Worm (Caenorhabditis elegans) whole organism, late embryonic: ENCODE results near the gene C34D10.5.

Experiments used
- C08G9.2 ChIP-seq: sonication (generic microtip); optimal IDR thresholded peaks from 2 replicates; lab custom pipeline; 2016; ENCODE audit warnings: mild to moderate bottlenecking, missing genetic modification characterization, moderate library complexity, missing compliant biosample characterization
- C38D4.7 ChIP-seq: fragments of 200-800 bp; sonication (Bioruptor generic); optimal IDR thresholded peaks from 2 replicates; lab custom pipeline; 2018; ENCODE audit warnings: mild to moderate bottlenecking, missing genetic modification characterization, moderate library complexity, missing compliant biosample characterization
- F13H6.1 ChIP-seq: sonication (generic microtip); optimal IDR thresholded peaks from 2 replicates; lab custom pipeline; 2016; ENCODE audit warnings: missing genetic modification characterization, missing compliant biosample characterization
- Y22D7AL.16 ChIP-seq: sonication (generic microtip); optimal IDR thresholded peaks from 2 replicates; lab custom pipeline; 2016; ENCODE audit warnings: missing genetic modification characterization, missing compliant biosample characterization
- ahr-1 ChIP-seq: sonication (generic microtip); optimal IDR thresholded peaks from 2 replicates; lab custom pipeline; 2016; ENCODE audit warnings: missing genetic modification characterization, missing compliant biosample characterization
- ceh-14 ChIP-seq: sonication (generic microtip); optimal IDR thresholded peaks from 2 replicates; lab custom pipeline; 2016; ENCODE audit warnings: missing genotype, missing genetic modification characterization, missing compliant biosample characterization
- ceh-19 ChIP-seq: fragments of 200-800 bp; sonication (Bioruptor generic); optimal IDR thresholded peaks from 2 replicates; lab custom pipeline; 2018; ENCODE audit warnings: mild to moderate bottlenecking, missing genetic modification characterization, missing compliant biosample characterization
- ceh-24 ChIP-seq: sonication (generic microtip); optimal IDR thresholded peaks from 2 replicates; lab custom pipeline; 2016; ENCODE audit warnings: mild to moderate bottlenecking, missing genetic modification characterization, missing compliant biosample characterization
- ceh-30 ChIP-seq: fragments of 150-350 bp; optimal IDR thresholded peaks from 2 replicates; lab custom pipeline; 2014; ENCODE audit warnings: missing biosample characterization, missing genetic modification characterization
- ceh-45 ChIP-seq: fragments of 200-800 bp; sonication (Bioruptor generic); IDR thresholded peaks from 2 replicates; pipeline ENCODE4 v1.3.6; 2022; ENCODE audit warnings: missing genetic modification reagents, missing genetic modification characterization, missing compliant biosample characterization
- dmd-4 ChIP-seq: sonication (generic microtip); optimal IDR thresholded peaks from 2 replicates; lab custom pipeline; 2016; ENCODE audit warnings: borderline replicate concordance, missing genetic modification characterization, missing compliant biosample characterization
- elt-2 ChIP-seq: sonication (generic microtip); optimal IDR thresholded peaks from 2 replicates; lab custom pipeline; 2016; ENCODE audit warnings: missing genetic modification reagents, missing genetic modification characterization, missing compliant biosample characterization
- elt-4 ChIP-seq: sonication (generic microtip); optimal IDR thresholded peaks from 2 replicates; lab custom pipeline; 2016; ENCODE audit warnings: missing genetic modification characterization, missing compliant biosample characterization
- hlh-13 ChIP-seq: fragments of 200-800 bp; sonication (Bioruptor generic); optimal IDR thresholded peaks from 2 replicates; lab custom pipeline; 2018; ENCODE audit warnings: mild to moderate bottlenecking, missing genetic modification characterization, missing compliant biosample characterization
- hlh-30 ChIP-seq: sonication (generic microtip); optimal IDR thresholded peaks from 2 replicates; lab custom pipeline; 2017; ENCODE audit warnings: antibody characterized with exemption, missing genetic modification characterization, missing compliant biosample characterization; ENCODE audit not compliant: insufficient read depth
- hlh-6 ChIP-seq: sonication (generic microtip); optimal IDR thresholded peaks from 2 replicates; lab custom pipeline; 2016; ENCODE audit warnings: missing genotype, missing genetic modification characterization, missing compliant biosample characterization
- lim-6 ChIP-seq: sonication (generic microtip); optimal IDR thresholded peaks from 2 replicates; lab custom pipeline; 2016; ENCODE audit warnings: missing genetic modification characterization, missing compliant biosample characterization
- mec-3 ChIP-seq: sonication (generic microtip); optimal IDR thresholded peaks from 2 replicates; lab custom pipeline; 2016; ENCODE audit warnings: borderline replicate concordance, missing genetic modification characterization, missing compliant biosample characterization
- nfya-1 ChIP-seq: sonication (generic microtip); optimal IDR thresholded peaks from 2 replicates; lab custom pipeline; 2017; ENCODE audit warnings: missing genetic modification characterization, mild to moderate bottlenecking, missing compliant biosample characterization, antibody characterized with exemption, moderate library complexity
- nhr-232 ChIP-seq: sonication (generic microtip); optimal IDR thresholded peaks from 2 replicates; lab custom pipeline; 2016; ENCODE audit warnings: missing genetic modification characterization, missing compliant biosample characterization
- odd-2 ChIP-seq: sonication (generic microtip); optimal IDR thresholded peaks from 2 replicates; lab custom pipeline; 2017; ENCODE audit warnings: antibody characterized with exemption, mild to moderate bottlenecking, missing genetic modification characterization, missing compliant biosample characterization
- pag-3 ChIP-seq: sonication (generic microtip); optimal IDR thresholded peaks from 2 replicates; lab custom pipeline; 2016; ENCODE audit warnings: missing compliant biosample characterization, missing genetic modification characterization, borderline replicate concordance
- pha-4 ChIP-seq: fragments of 150-350 bp; optimal IDR thresholded peaks from 2 replicates; lab custom pipeline; 2018; ENCODE audit warnings: missing biosample characterization, missing genetic modification reagents, missing genetic modification characterization
- pqm-1 ChIP-seq: sonication (generic microtip); optimal IDR thresholded peaks from 2 replicates; lab custom pipeline; 2016; ENCODE audit warnings: missing genetic modification characterization, missing compliant biosample characterization
- ref-2 ChIP-seq: sonication (generic microtip); optimal IDR thresholded peaks from 2 replicates; lab custom pipeline; 2016; ENCODE audit warnings: missing genetic modification characterization, missing compliant biosample characterization
- rnt-1 ChIP-seq: sonication (generic microtip); optimal IDR thresholded peaks from 2 replicates; lab custom pipeline; 2016; ENCODE audit warnings: missing genetic modification characterization, missing compliant biosample characterization
- sdc-2 ChIP-seq: sonication (generic microtip); optimal IDR thresholded peaks from 2 replicates; lab custom pipeline; 2016; ENCODE audit warnings: missing genotype, missing genetic modification characterization, missing compliant biosample characterization
- sox-2 ChIP-seq: fragments of 200-800 bp; sonication (Bioruptor generic); IDR thresholded peaks from 2 replicates; pipeline ENCODE4 v1.3.6; 2022; ENCODE audit warnings: missing genetic modification reagents, missing genetic modification characterization, missing compliant biosample characterization
- sox-4 ChIP-seq: sonication (generic microtip); optimal IDR thresholded peaks from 2 replicates; lab custom pipeline; 2017; ENCODE audit warnings: mild to moderate bottlenecking, missing genetic modification characterization, inconsistent platforms, missing compliant biosample characterization
- unc-55 ChIP-seq: sonication (generic microtip); optimal IDR thresholded peaks from 2 replicates; lab custom pipeline; 2017; ENCODE audit warnings: missing biosample characterization, missing genetic modification reagents, missing genetic modification characterization
- unc-86 ChIP-seq: sonication (generic microtip); optimal IDR thresholded peaks from 2 replicates; lab custom pipeline; 2016; ENCODE audit warnings: missing genetic modification characterization, missing compliant biosample characterization

C34D10.5 gene

DNA sequence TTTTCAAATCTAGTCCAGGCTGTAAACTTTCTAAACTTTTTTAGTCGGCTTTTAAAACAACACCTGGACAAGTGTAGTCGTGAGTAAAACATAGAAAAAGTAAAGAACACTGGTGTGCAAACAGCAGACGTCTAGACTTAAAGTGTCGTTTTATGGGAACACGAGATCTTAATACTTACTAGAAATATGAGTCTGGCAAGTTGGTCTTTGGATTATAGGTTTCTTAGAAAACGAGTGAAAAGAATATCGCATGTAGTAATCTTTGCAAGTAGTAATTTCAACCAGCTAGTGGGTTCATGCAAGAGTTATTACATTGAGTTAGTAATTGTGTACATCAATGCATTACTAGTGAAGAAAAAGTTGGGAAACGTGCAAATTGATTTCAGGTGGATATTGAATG is 40.4 kb upstream of the C34D10.5 start:
- TF ChIP-seq ref-2 (tag; lab: Kevin White, UChicago): no peak
- no peak for TF ChIP-seq nfya-1 (tag; lab: Kevin White, UChicago)
- TF ChIP-seq unc-55: no peak
- no peak for TF ChIP-seq ceh-19
- no peak for TF ChIP-seq pqm-1 (tag; lab: Kevin White, UChicago)
- no peak for TF ChIP-seq rnt-1
- no peak for TF ChIP-seq sox-2 (GFP tag; lab: Robert Waterston, UW)
- TF ChIP-seq unc-86 (tag; lab: Kevin White, UChicago): no peak
- no peak for TF ChIP-seq dmd-4
- TF ChIP-seq Y22D7AL.16 (tag; lab: Kevin White, UChicago): no peak
- no peak for TF ChIP-seq elt-2 (tag; lab: Kevin White, UChicago)

DNA sequence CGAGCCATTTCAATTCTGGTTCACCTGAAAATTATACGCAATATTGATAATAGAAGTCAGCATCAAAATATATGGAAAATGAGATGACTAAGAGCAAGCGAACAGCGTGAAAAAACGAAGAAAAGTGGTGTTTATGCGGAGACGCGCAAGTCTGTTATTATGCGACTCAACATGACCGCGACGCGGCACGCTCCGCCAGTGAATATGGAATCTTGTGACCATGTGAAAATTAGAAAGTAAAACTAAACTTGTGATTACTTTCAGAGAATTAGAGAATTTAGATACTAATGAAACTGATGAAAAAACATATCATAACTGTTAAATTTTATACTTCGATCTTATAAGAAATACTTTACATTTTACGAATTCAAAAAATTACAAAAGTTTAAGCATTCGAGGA is 35.8 kb upstream of the C34D10.5 start, which contains the start of gene his-71:
TSS of gene his-71 (minus strand) at position 24 of the 400 bp plus-strand sequence.
- no peak for TF ChIP-seq C38D4.7 (GFP tag; lab: Kevin White, UChicago)
- no peak for TF ChIP-seq sox-4 (tag; lab: Kevin White, UChicago)
- no peak for TF ChIP-seq pag-3
- TF ChIP-seq hlh-13 (GFP tag; lab: Kevin White, UChicago): no peak
- no peak for TF ChIP-seq lim-6 (tag; lab: Kevin White, UChicago)
- TF ChIP-seq F13H6.1 (tag; lab: Kevin White, UChicago): no peak
- TF ChIP-seq ceh-19: no peak
- TF ChIP-seq nhr-232 (tag; lab: Kevin White, UChicago): no peak
- TF ChIP-seq, all 69 proteins: peak for 0

DNA sequence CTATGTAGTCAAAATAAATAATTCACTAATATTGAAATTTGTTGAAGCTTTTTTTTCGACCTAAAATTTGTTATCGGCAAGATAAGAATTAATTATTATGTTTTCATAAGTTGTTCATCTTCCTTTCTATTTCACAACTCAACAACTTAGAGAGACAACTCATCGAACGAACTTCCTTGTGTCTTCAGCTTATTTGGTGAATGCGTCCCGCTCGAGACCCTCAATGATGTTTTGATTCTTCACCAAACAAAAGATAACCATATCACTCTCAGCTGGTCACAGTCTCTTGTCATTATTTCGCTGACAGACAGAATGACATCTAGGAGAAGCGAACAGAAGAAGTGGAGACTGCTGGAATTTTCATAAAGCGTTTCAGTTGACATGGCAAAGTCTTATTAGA is 33.1 kb upstream of the C34D10.5 start:
- TF ChIP-seq sdc-2 (no peak), odd-2 (no peak), hlh-30 (tag; lab: Kevin White, UChicago) (no peak), ceh-30 (tag; lab: Kevin White, UChicago) (no peak), hlh-6 (tag; lab: Kevin White, UChicago) (no peak), nhr-232 (tag; lab: Kevin White, UChicago) (no peak), ceh-14 (no peak)

DNA sequence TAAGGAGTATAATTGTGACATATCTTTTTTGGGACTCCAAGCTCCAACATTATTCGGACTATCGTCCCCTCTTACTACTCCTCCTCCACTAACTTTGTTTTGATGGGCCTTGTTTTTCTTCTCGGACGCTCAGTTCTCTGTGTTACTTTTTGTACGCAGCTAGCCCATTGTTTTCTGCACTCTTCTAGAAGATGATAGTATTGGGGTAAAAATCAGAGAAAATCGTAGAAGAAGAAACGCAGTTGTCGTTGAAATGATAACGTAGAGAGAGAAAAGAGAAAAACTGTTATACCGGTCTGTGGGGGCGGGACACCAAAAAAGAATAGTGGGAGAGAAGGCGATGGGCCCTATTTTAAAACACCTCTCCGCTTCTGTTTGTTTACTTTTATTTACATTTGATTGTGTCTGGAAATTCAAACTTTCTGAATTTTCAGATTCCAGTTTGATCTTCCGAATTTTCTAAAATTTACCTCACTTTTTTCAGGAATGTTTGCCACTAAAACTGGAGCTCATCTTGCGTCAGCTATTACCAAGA is 32.3 kb upstream of the C34D10.5 start, which contains the start of gene F45E1.4:
TSS of gene F45E1.4 (plus strand) at position 485 of the 535 bp plus-strand sequence.
- TF ChIP-seq ceh-24: no peak
- no peak for TF ChIP-seq ahr-1 (tag; lab: Kevin White, UChicago)
- TF ChIP-seq elt-4 (tag; lab: Kevin White, UChicago): no peak
- TF ChIP-seq pha-4 (tag; lab: Kevin White, UChicago): no peak
- peak; percentile 13 for TF ChIP-seq odd-2

DNA sequence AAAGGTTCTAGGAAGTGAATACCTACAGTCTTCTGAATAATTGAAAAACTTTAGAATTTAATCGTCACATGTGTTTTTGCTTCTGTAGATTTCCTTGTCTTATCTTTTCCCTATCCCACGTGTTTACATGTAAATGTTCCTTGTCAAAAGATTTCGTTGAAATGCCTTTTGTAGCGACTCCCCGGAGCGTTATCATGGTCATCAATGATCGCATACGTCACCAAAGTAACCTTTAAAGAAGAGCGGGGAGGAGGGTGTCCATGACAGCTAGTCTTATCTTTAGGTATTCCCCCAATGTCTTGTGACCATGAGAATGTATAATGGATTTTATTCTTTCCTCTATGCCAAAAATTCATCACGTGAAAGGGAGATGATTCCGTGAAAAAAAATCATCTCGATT is 30.9 kb upstream of the C34D10.5 start:
- TF ChIP-seq elt-2 (tag; lab: Kevin White, UChicago) (peak; percentile 52), Y22D7AL.16 (tag; lab: Kevin White, UChicago) (no peak), hlh-30 (tag; lab: Kevin White, UChicago) (peak; percentile 33)

DNA sequence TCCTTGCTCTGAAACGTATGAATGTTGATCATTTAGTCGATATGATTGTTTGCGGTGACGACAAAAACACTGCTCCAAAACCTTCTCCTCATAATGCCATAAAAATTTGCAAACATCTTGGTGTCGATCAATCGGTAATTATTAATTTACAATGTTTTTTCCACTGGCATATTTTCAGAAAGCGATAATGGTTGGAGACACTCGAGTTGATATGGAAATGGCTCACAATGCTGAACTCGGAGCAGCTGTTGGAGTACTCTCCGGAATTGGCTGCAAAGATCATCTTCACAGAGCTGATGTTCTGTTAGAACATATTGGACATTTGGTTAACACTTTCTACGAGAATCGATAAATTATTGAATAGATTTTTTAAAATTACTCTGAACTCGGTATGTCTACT is 29.4 kb upstream of the C34D10.5 start:
- TF ChIP-seq ceh-45 (GFP tag; lab: Robert Waterston, UW): no peak
- TF ChIP-seq sox-4 (tag; lab: Kevin White, UChicago): no peak
- TF ChIP-seq ahr-1 (tag; lab: Kevin White, UChicago): no peak
- TF ChIP-seq ref-2 (tag; lab: Kevin White, UChicago): no peak
- TF ChIP-seq C08G9.2: no peak
- TF ChIP-seq odd-2: no peak
- no peak for TF ChIP-seq unc-86 (tag; lab: Kevin White, UChicago)
- no peak for TF ChIP-seq mec-3 (tag; lab: Kevin White, UChicago)
- TF ChIP-seq Y22D7AL.16 (tag; lab: Kevin White, UChicago): no peak
